Worm (Caenorhabditis elegans): ENCODE measurements around the gene F19C6.3.
A peak's percentile ranks its signal among the peaks of the same experiment; 100 is the strongest.

F19C6.3 gene

ce11 chrX:10053742-10054409 lies 45.3 kb upstream of the F19C6.3 start, which contains the start of gene cbs-1:
cbs-1 (plus strand) TSS chrX:10054275.
- no peak for TF ChIP-seq nhr-41 (GFP tag; IDR thresholded peaks at IDR 0.05)
- TF ChIP-seq nhr-28 (tag; optimal IDR thresholded peaks at IDR 0.05) = peak; percentile 5
- TF ChIP-seq pqm-1 (tag; optimal IDR thresholded peaks at IDR 0.05) = no peak
- no peak for TF ChIP-seq daf-12 (tag; optimal IDR thresholded peaks at IDR 0.05)
- TF ChIP-seq zag-1 (tag; optimal IDR thresholded peaks at IDR 0.05) = no peak
- peak; percentile 12 for TF ChIP-seq nhr-48 (tag; optimal IDR thresholded peaks at IDR 0.05)
- TF ChIP-seq aly-2 (tag; optimal IDR thresholded peaks at IDR 0.05) = no peak
- no peak for TF ChIP-seq T26A8.4 (GFP tag; IDR thresholded peaks at IDR 0.05)
- peak; percentile 76 for TF ChIP-seq dve-1 (tag; optimal IDR thresholded peaks at IDR 0.05; ENCODE audit: insufficient read depth)
- no peak for TF ChIP-seq daf-16 (GFP tag; optimal IDR thresholded peaks at IDR 0.05)
- TF ChIP-seq daf-16 (tag; optimal IDR thresholded peaks at IDR 0.05) = peak; percentile 82
- TF ChIP-seq unc-62 (GFP tag; optimal IDR thresholded peaks at IDR 0.05 in 1 of 2) = peak in 1 of 2 experiments; percentile 86
- TF ChIP-seq unc-62 (tag; optimal IDR thresholded peaks at IDR 0.05) = no peak
- TF ChIP-seq nhr-25 (tag; optimal IDR thresholded peaks at IDR 0.05; ENCODE audit: borderline replicate concordance, insufficient read depth) = no peak
- TF ChIP-seq ctbp-1 (GFP tag; IDR thresholded peaks at IDR 0.05) = no peak
- TF ChIP-seq hlh-30 (tag; optimal IDR thresholded peaks at IDR 0.05; ENCODE audit: insufficient read depth) = peak; percentile 0
- TF ChIP-seq daf-8 (GFP tag; IDR thresholded peaks at IDR 0.05) = no peak
- no peak for TF ChIP-seq egl-27 (tag; optimal IDR thresholded peaks at IDR 0.05)
- TF ChIP-seq nhr-42 (GFP tag; IDR thresholded peaks at IDR 0.05) = no peak
- TF ChIP-seq lin-29 (GFP tag; IDR thresholded peaks at IDR 0.05) = no peak
- TF ChIP-seq hlh-11 (tag; optimal IDR thresholded peaks at IDR 0.05) = peak; percentile 29
- no peak for TF ChIP-seq spr-3 (GFP tag; optimal IDR thresholded peaks at IDR 0.05)
- peak; percentile 15; the same call in 1 of the 2 replicates for TF ChIP-seq dmd-6 (GFP tag; IDR thresholded peaks at IDR 0.05)
- TF ChIP-seq php-3 (GFP tag; IDR thresholded peaks at IDR 0.05) = peak; percentile 89
- no peak for TF ChIP-seq tra-1 (GFP tag; IDR thresholded peaks at IDR 0.05)
- no peak for TF ChIP-seq zip-11 (GFP tag; IDR thresholded peaks at IDR 0.05)

DNA sequence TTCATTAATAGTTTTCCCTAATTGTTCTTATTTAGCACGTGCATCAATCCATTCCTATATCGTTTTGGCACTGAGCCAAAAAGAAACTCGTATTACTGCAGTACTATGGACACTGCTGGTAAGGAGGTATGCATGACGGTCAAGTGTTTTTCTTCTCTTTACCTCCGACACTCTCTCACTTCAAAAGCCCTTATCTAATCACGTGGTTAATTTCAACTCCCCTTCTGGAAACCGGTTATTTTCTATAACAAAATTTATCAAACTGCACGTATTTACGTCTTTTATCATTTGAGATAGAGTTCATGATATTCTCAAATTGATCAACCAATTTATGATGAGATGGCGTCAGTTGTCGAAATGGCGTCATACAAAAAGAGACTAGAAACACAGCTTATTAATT lies 43.1 kb upstream of the F19C6.3 start:
- TF ChIP-seq nhr-102 (tag; optimal IDR thresholded peaks at IDR 0.05) (peak; percentile 73), rbr-2 (tag; optimal IDR thresholded peaks at IDR 0.05) (no peak), php-3 (GFP tag; IDR thresholded peaks at IDR 0.05) (peak; percentile 63), mep-1 (tag; optimal IDR thresholded peaks at IDR 0.05) (peak; percentile 62), spr-1 (tag; optimal IDR thresholded peaks at IDR 0.05) (peak; percentile 33), aha-1 (tag) (peak; percentile 100), nhr-77 (tag; optimal IDR thresholded peaks at IDR 0.05) (peak; percentile 57), tra-1 (GFP tag; IDR thresholded peaks at IDR 0.05) (peak; percentile 52; the same call in 1 of the 2 replicates), lin-1 (GFP tag; IDR thresholded peaks at IDR 0.05) (peak; percentile 69; the same call in 1 of the 2 replicates), hif-1 (tag; optimal IDR thresholded peaks at IDR 0.05) (peak; percentile 94 to 98), nhr-48 (tag; optimal IDR thresholded peaks at IDR 0.05) (peak; percentile 87), unc-62 (GFP tag; optimal IDR thresholded peaks at IDR 0.05 in 1 of 2) (peak in 1 of 2 experiments; percentile 88), unc-62 (tag; optimal IDR thresholded peaks at IDR 0.05) (no peak), lin-13 (GFP tag; optimal IDR thresholded peaks at IDR 0.05) (peak; percentile 33), egl-43 (GFP tag; IDR thresholded peaks at IDR 0.05) (no peak), nhr-25 (tag; optimal IDR thresholded peaks at IDR 0.05; ENCODE audit: borderline replicate concordance, insufficient read depth) (peak; percentile 19), hlh-11 (tag; optimal IDR thresholded peaks at IDR 0.05) (peak; percentile 91), hlh-30 (tag; optimal IDR thresholded peaks at IDR 0.05; ENCODE audit: insufficient read depth) (peak; percentile 86), daf-16 (GFP tag; optimal IDR thresholded peaks at IDR 0.05) (peak in 1 of 2 experiments; percentile 45), daf-16 (tag; optimal IDR thresholded peaks at IDR 0.05) (peak; percentile 95), jun-1 (tag; optimal IDR thresholded peaks at IDR 0.05) (no peak), zip-2 (tag; optimal IDR thresholded peaks at IDR 0.05) (peak; percentile 43), ceh-20 (GFP tag; IDR thresholded peaks at IDR 0.05) (peak; percentile 64), mdt-29 (GFP tag; IDR thresholded peaks at IDR 0.05) (0 out of 2 replicates have a peak, but pooled peaks have one; percentile 53), F49E8.2 (tag; optimal IDR thresholded peaks at IDR 0.05; ENCODE audit: borderline replicate concordance) (no peak), dmd-6 (GFP tag; IDR thresholded peaks at IDR 0.05) (peak; percentile 90), ama-1 (optimal IDR thresholded peaks at IDR 0.05) (no peak), mxl-2 (GFP tag; conservative IDR thresholded peaks at IDR 0.05) (0 out of 2 replicates have a peak, but pooled peaks have one; percentile 51), pqm-1 (tag; optimal IDR thresholded peaks at IDR 0.05) (peak; percentile 28), mdl-1 (tag; optimal IDR thresholded peaks at IDR 0.05) (peak in 1 of 2 experiments; percentile 82), Y5F2A.4 (GFP tag; optimal IDR thresholded peaks at IDR 0.05) (no peak), T26A8.4 (GFP tag; IDR thresholded peaks at IDR 0.05) (peak; percentile 71), dve-1 (tag; optimal IDR thresholded peaks at IDR 0.05; ENCODE audit: insufficient read depth) (peak; percentile 91), spr-3 (GFP tag; optimal IDR thresholded peaks at IDR 0.05) (no peak), nhr-10 (tag; optimal IDR thresholded peaks at IDR 0.05) (peak; percentile 47), nhr-28 (tag; optimal IDR thresholded peaks at IDR 0.05) (peak; percentile 82)
